Worm (Caenorhabditis elegans) whole organism, L4/young adult: ENCODE data around the gene T09F5.20.

Experiments used
- W03F9.2 ChIP-seq: fragments of 150-350 bp; optimal IDR thresholded peaks from 2 replicates; lab custom pipeline; 2014; ENCODE audit warnings: missing biosample characterization, missing genetic modification characterization
- dao-5 ChIP-seq: sonication (generic microtip); optimal IDR thresholded peaks from 2 replicates; lab custom pipeline; 2016; ENCODE audit warnings: missing genotype, missing genetic modification characterization, moderate library complexity, missing compliant biosample characterization
- him-1 ChIP-seq: sonication (generic microtip); optimal IDR thresholded peaks from 2 replicates; lab custom pipeline; 2016; ENCODE audit warnings: missing genotype, missing genetic modification reagents, missing genetic modification characterization, missing compliant biosample characterization

- TF ChIP-seq dao-5 (tag; lab: Kevin White, UChicago): no peak
- TF ChIP-seq W03F9.2: no peak
- no peak for TF ChIP-seq him-1
Measured at ce11 chrV:15158691-15159090, 11.0 kb upstream of the T09F5.20 start, which contains the start of gene str-45.
